Worm (Caenorhabditis elegans) whole organism, early embryonic: ENCODE data around the gene T15B7.8.

Experiments used
- B0310.2 ChIP-seq: sonication (generic microtip); optimal IDR thresholded peaks from 2 replicates; lab custom pipeline; 2016; ENCODE audit warnings: mild to moderate bottlenecking, missing genetic modification characterization, missing compliant biosample characterization
- F13C5.2 ChIP-seq: sonication (generic microtip); optimal IDR thresholded peaks from 2 replicates; lab custom pipeline; 2017; ENCODE audit warnings: mild to moderate bottlenecking, missing genetic modification characterization, inconsistent platforms, missing compliant biosample characterization
- ama-1 ChIP-seq: fragments of 150-350 bp; optimal IDR thresholded peaks from 2 replicates; lab custom pipeline; 2014
- ceh-36 ChIP-seq: sonication (generic microtip); optimal IDR thresholded peaks from 2 replicates; lab custom pipeline; 2016; ENCODE audit warnings: missing genetic modification characterization, inconsistent platforms, missing compliant biosample characterization
- ets-7 ChIP-seq: sonication (generic microtip); optimal IDR thresholded peaks from 2 replicates; lab custom pipeline; 2016; ENCODE audit warnings: missing genotype, missing genetic modification characterization, missing compliant biosample characterization
- flt-1 ChIP-seq: fragments of 200-800 bp; sonication (Bioruptor generic); IDR thresholded peaks from 2 replicates; pipeline ENCODE4 v1.3.6; 2022; ENCODE audit warnings: missing genetic modification characterization, missing compliant biosample characterization
- hmbx-1 ChIP-seq: sonication (generic microtip); optimal IDR thresholded peaks from 2 replicates; lab custom pipeline; 2016; ENCODE audit warnings: mild to moderate bottlenecking, missing genetic modification characterization, missing compliant biosample characterization
- hmg-4 ChIP-seq: fragments of 200-800 bp; sonication (Bioruptor generic); optimal IDR thresholded peaks from 2 replicates; lab custom pipeline; 2018; ENCODE audit warnings: mild to moderate bottlenecking, missing genetic modification characterization, missing compliant biosample characterization
- pes-1 ChIP-seq: fragments of 200-800 bp; sonication (Bioruptor generic); IDR thresholded peaks from 2 replicates; pipeline ENCODE4 v1.3.6; 2022; ENCODE audit warnings: missing genetic modification reagents, missing genetic modification characterization, missing compliant biosample characterization
- scrt-1 ChIP-seq: fragments of 200-800 bp; sonication (Bioruptor generic); IDR thresholded peaks from 2 replicates; pipeline ENCODE4 v1.3.6; 2022; ENCODE audit warnings: missing genetic modification characterization, missing compliant biosample characterization
- sea-1 ChIP-seq: fragments of 200-800 bp; sonication (Bioruptor generic); conservative IDR thresholded peaks from 2 replicates; pipeline ENCODE4 v1.3.6; 2022; ENCODE audit warnings: missing genetic modification characterization, missing compliant biosample characterization
- tbx-11 ChIP-seq: fragments of 200-800 bp; sonication (Bioruptor generic); IDR thresholded peaks from 2 replicates; pipeline ENCODE4 v1.3.6; 2022; ENCODE audit warnings: missing genetic modification characterization, missing compliant biosample characterization
- tbx-37 ChIP-seq: fragments of 200-800 bp; sonication (Bioruptor generic); conservative IDR thresholded peaks from 2 replicates; pipeline ENCODE4 v1.3.6; 2022; ENCODE audit warnings: missing genetic modification reagents, missing genetic modification characterization, missing compliant biosample characterization

DNA sequence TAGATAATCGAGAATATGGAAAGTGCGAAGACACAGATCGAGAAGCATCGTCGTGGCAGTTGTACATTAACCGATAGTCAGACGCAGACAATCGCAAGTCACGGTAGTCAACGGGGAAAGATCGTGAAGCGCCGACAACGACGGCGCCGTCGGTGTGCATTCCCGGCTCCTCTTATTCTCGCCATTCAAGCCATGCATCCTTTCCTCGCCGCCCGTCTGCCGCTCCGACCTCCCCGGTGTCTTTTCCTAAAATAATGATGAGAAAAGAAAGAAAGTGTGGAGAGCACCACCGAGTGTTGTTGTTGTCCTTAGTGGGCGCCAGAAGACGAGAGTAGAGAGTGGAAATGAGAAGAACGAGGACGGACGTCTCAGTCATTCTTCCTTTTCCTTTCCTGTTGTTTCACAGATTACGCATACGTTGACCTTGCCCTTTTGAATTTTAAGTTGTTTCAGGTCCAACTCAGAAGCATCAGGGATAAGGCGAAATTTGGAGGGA lies 27.8 kb upstream of the T15B7.8 start, which contains the start of gene ZC404.1:
- no peak for TF ChIP-seq ama-1
- TF ChIP-seq scrt-1 (GFP tag; lab: Robert Waterston, UW) = no peak
- TF ChIP-seq flt-1 (GFP tag; lab: Robert Waterston, UW) = no peak
- no peak for TF ChIP-seq ets-7 (tag; lab: Kevin White, UChicago)
- no peak for TF ChIP-seq sea-1 (GFP tag; lab: Robert Waterston, UW)
- TF ChIP-seq F13C5.2 (tag; lab: Kevin White, UChicago) = no peak
- no peak for TF ChIP-seq tbx-11 (GFP tag; lab: Robert Waterston, UW)
- no peak for TF ChIP-seq hmbx-1 (tag; lab: Kevin White, UChicago)
- TF ChIP-seq hmg-4 = no peak
- no peak for TF ChIP-seq pes-1 (GFP tag; lab: Robert Waterston, UW)
- TF ChIP-seq ceh-36 (tag; lab: Kevin White, UChicago) = no peak
- TF ChIP-seq B0310.2 (tag; lab: Kevin White, UChicago) = no peak
- TF ChIP-seq tbx-37 = no peak
